Fruit fly (Drosophila melanogaster) whole organism, wandering third instar larva: ENCODE results near the gene ATPsynO.

Experiments used
- CG32264 ChIP-seq: fragments of 200-800 bp; sonication (Bioruptor generic); optimal IDR thresholded peaks from 2 replicates; lab custom pipeline; 2016; ENCODE audit warnings: missing biosample characterization, missing genetic modification characterization
- CG9705 ChIP-seq: fragments of 200-800 bp; sonication (Bioruptor generic); optimal IDR thresholded peaks from 2 replicates; lab custom pipeline; 2018; ENCODE audit warnings: missing biosample characterization, mild to moderate bottlenecking, missing genetic modification characterization
- Dfd ChIP-seq: fragments of >200 bp; optimal IDR thresholded peaks from 2 replicates; lab custom pipeline; 2017; ENCODE audit warnings: missing biosample characterization, missing genetic modification characterization
- Dif ChIP-seq: fragments of 200-275, 200-300 bp; sonication (Bioruptor generic); optimal IDR thresholded peaks from 2 replicates; lab custom pipeline; 2018; ENCODE audit warnings: missing biosample characterization, missing genetic modification characterization; ENCODE audit not compliant: partially characterized antibody
- HLH106 ChIP-seq: fragments of 200-800 bp; optimal IDR thresholded peaks from 3 replicates; lab custom pipeline; 2019; ENCODE audit warnings: missing biosample characterization, mild to moderate bottlenecking, missing genetic modification characterization, moderate library complexity
- Hnf4 ChIP-seq: fragments of 200-800 bp; sonication (Bioruptor generic); optimal IDR thresholded peaks from 2 replicates; lab custom pipeline; 2016; ENCODE audit warnings: missing biosample characterization, mild to moderate bottlenecking, missing genetic modification characterization
- Hr78 ChIP-seq: fragments of >200 bp; optimal IDR thresholded peaks from 2 replicates; lab custom pipeline; 2017; ENCODE audit warnings: missing biosample characterization, missing genetic modification characterization
- Hr83 ChIP-seq: fragments of 200-300 bp; sonication (Bioruptor generic); optimal IDR thresholded peaks from 2 replicates; lab custom pipeline; 2016; ENCODE audit warnings: missing biosample characterization, mild to moderate bottlenecking, missing genetic modification characterization, moderate library complexity; ENCODE audit not compliant: poor library complexity, severe bottlenecking
- Jra ChIP-seq: sonication (Bioruptor generic); optimal IDR thresholded peaks from 2 replicates; lab custom pipeline; 2016; ENCODE audit warnings: missing biosample characterization, missing genetic modification characterization
- Mio ChIP-seq: sonication (Bioruptor generic); optimal IDR thresholded peaks from 2 replicates; lab custom pipeline; 2016; ENCODE audit warnings: missing biosample characterization, missing genetic modification characterization
- Myc ChIP-seq: fragments of >200 bp; optimal IDR thresholded peaks from 2 replicates; lab custom pipeline; 2017
- N ChIP-seq: fragments of >200 bp; optimal IDR thresholded peaks from 2 replicates; lab custom pipeline; 2018; ENCODE audit warnings: missing biosample characterization, missing external identifiers, missing genetic modification characterization
- OdsH ChIP-seq: fragments of 200-800 bp; sonication (Bioruptor generic); optimal IDR thresholded peaks from 2 replicates; lab custom pipeline; 2016; ENCODE audit warnings: missing biosample characterization, mild to moderate bottlenecking, missing genetic modification characterization
- Rel ChIP-seq, 2 experiments: fragments of 200-800 bp; sonication (Bioruptor generic) in 1 of 2; optimal IDR thresholded peaks; 2 replicates in 1 of 2; 3 replicates in 1 of 2; lab custom pipeline; 2016 to 2019; ENCODE audit warnings: mild to moderate bottlenecking in 2 of 2, missing biosample characterization in 2 of 2, missing genetic modification characterization in 2 of 2, moderate library complexity in 1 of 2
- Sp1 ChIP-seq: fragments of 200-800 bp; sonication (Bioruptor generic); optimal IDR thresholded peaks from 3 replicates; lab custom pipeline; 2019; ENCODE audit warnings: missing biosample characterization, mild to moderate bottlenecking, missing genetic modification characterization, moderate library complexity
- br ChIP-seq: fragments of 200-800 bp; sonication (Bioruptor generic); optimal IDR thresholded peaks from 2 replicates; lab custom pipeline; 2016; ENCODE audit warnings: missing biosample characterization, missing genetic modification characterization
- brk ChIP-seq: fragments of 200-800 bp; sonication (Bioruptor generic); optimal IDR thresholded peaks from 2 replicates; lab custom pipeline; 2016; ENCODE audit warnings: missing biosample characterization, mild to moderate bottlenecking, missing genetic modification characterization
- dl ChIP-seq, 2 experiments: fragments of 175-275, 200-275 bp in 1 of 2; fragments of 200-275 bp in 1 of 2; sonication (Bioruptor generic); optimal IDR thresholded peaks; lab custom pipeline; 2018; ENCODE audit warnings: mild to moderate bottlenecking in 2 of 2, missing biosample characterization in 2 of 2, missing genetic modification characterization in 2 of 2, moderate library complexity in 2 of 2; ENCODE audit not compliant: partially characterized antibody in 2 of 2, insufficient read depth in 1 of 2
- dmrt93B ChIP-seq: fragments of 200-800 bp; sonication (Bioruptor generic); optimal IDR thresholded peaks from 2 replicates; lab custom pipeline; 2018; ENCODE audit warnings: missing biosample characterization, mild to moderate bottlenecking, missing genetic modification characterization
- dsf ChIP-seq: sonication (Bioruptor generic); optimal IDR thresholded peaks from 2 replicates; lab custom pipeline; 2016; ENCODE audit warnings: missing biosample characterization, missing genetic modification characterization, borderline replicate concordance
- ey ChIP-seq: fragments of 200-800 bp; sonication (Bioruptor generic); optimal IDR thresholded peaks from 2 replicates; lab custom pipeline; 2016; ENCODE audit warnings: missing biosample characterization, missing genetic modification characterization
- foxo ChIP-seq, 2 experiments: fragments of 200-800 bp; sonication (Bioruptor generic); optimal IDR thresholded peaks; 2 replicates in 1 of 2; 3 replicates in 1 of 2; lab custom pipeline; 2016 to 2017; ENCODE audit warnings: missing biosample characterization in 2 of 2, missing genetic modification characterization in 2 of 2
- fru ChIP-seq: fragments of 200-800 bp; sonication (Bioruptor generic); optimal IDR thresholded peaks from 3 replicates; lab custom pipeline; 2016; ENCODE audit warnings: missing biosample characterization, mild to moderate bottlenecking, missing genetic modification characterization
- h ChIP-seq: fragments of 200-800 bp; sonication (Bioruptor generic); optimal IDR thresholded peaks from 3 replicates; lab custom pipeline; 2016; ENCODE audit warnings: missing biosample characterization, mild to moderate bottlenecking, missing genetic modification characterization
- lola ChIP-seq: fragments of >200 bp; optimal IDR thresholded peaks from 2 replicates; lab custom pipeline; 2017; ENCODE audit warnings: missing biosample characterization, missing genetic modification characterization
- pan ChIP-seq: fragments of >200 bp; optimal IDR thresholded peaks from 2 replicates; lab custom pipeline; 2017
- rgr ChIP-seq: fragments of 200-800 bp; sonication (Bioruptor generic); optimal IDR thresholded peaks from 3 replicates; lab custom pipeline; 2016; ENCODE audit warnings: missing biosample characterization, mild to moderate bottlenecking, missing genetic modification characterization
- sage ChIP-seq: fragments of 200-800 bp; sonication (Bioruptor generic); optimal IDR thresholded peaks from 2 replicates; lab custom pipeline; 2016; ENCODE audit warnings: missing biosample characterization, mild to moderate bottlenecking, missing genetic modification characterization
- sv ChIP-seq: fragments of 200-800 bp; sonication (Bioruptor generic); optimal IDR thresholded peaks from 3 replicates; lab custom pipeline; 2016; ENCODE audit warnings: missing biosample characterization, missing genetic modification characterization
- usp ChIP-seq: fragments of >200 bp; optimal IDR thresholded peaks from 2 replicates; lab custom pipeline; 2017; ENCODE audit warnings: missing biosample characterization, missing genetic modification characterization

Gene ATPsynO

DNA sequence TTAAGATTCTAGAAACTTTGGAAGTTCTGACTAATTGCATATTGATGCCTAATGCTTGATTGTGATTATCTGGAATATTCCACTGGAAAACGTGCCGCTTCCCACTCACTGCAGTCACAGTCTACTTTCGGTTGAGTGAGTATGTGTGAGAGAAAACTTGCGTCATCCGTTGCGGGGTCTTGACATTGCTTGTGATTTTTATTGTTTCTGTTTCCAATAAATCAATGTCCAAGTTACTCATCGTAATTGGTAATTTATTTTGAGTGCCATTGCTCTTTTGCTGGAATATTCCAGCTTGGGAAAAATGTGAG is 22.4 kb upstream of the ATPsynO start:
- TF ChIP-seq br (GFP tag; lab: Kevin White, UChicago) (no peak), Sp1 (GFP tag; lab: Kevin White, UChicago) (no peak), Myc (no peak), fru (GFP tag; lab: Kevin White, UChicago) (no peak), Hnf4 (no peak), h (GFP tag; lab: Kevin White, UChicago) (no peak), foxo (GFP tag; optimal IDR thresholded peaks at IDR 0.05; lab: Kevin White, UChicago) (no peak), dmrt93B (GFP tag; lab: Kevin White, UChicago) (no peak), OdsH (GFP tag; lab: Kevin White, UChicago) (no peak), Dif (GFP tag; lab: Kevin White, UChicago) (no peak)

dm6 chr3R:15243452-15243851 is 21.9 kb upstream of the ATPsynO start:
- TF ChIP-seq CG32264, result peak; percentile 30
- TF ChIP-seq fru (GFP tag; lab: Kevin White, UChicago), result peak; percentile 0
- no peak for TF ChIP-seq foxo (GFP tag; optimal IDR thresholded peaks at IDR 0.05; lab: Kevin White, UChicago)
- TF ChIP-seq usp, result no peak
- TF ChIP-seq h (GFP tag; lab: Kevin White, UChicago), result peak; percentile 63
- peak; percentile 13 for TF ChIP-seq rgr (GFP tag; lab: Kevin White, UChicago)
- TF ChIP-seq Hr83 (GFP tag; lab: Kevin White, UChicago), result no peak
- no peak for TF ChIP-seq dsf
- TF ChIP-seq Dfd (GFP tag; lab: Kevin White, UChicago), result no peak
- peak; percentile 34 for TF ChIP-seq brk (GFP tag; lab: Kevin White, UChicago)
- TF ChIP-seq Myc, result peak; percentile 56
- peak; percentile 29 for TF ChIP-seq Hr78 (GFP tag; lab: Kevin White, UChicago)
- TF ChIP-seq lola (GFP tag; lab: Kevin White, UChicago), result no peak
- TF ChIP-seq Jra (GFP tag; lab: Kevin White, UChicago), result peak; percentile 33
- TF ChIP-seq Dif (GFP tag; lab: Kevin White, UChicago), result peak; percentile 48
- TF ChIP-seq N (GFP tag; lab: Kevin White, UChicago), result peak; percentile 69
- TF ChIP-seq Rel (GFP tag; optimal IDR thresholded peaks at IDR 0.05; lab: Kevin White, UChicago), result peak; percentile 9
- peak; percentile 34 for TF ChIP-seq Rel (tag; optimal IDR thresholded peaks at IDR 0.05; lab: Kevin White, UChicago)
- TF ChIP-seq ey (GFP tag; lab: Kevin White, UChicago), result peak; percentile 4
- no peak for TF ChIP-seq sv (GFP tag; lab: Kevin White, UChicago)
- no peak for TF ChIP-seq Mio
- TF ChIP-seq HLH106, result no peak
- TF ChIP-seq dl (GFP tag; optimal IDR thresholded peaks at IDR 0.05; lab: Kevin White, UChicago; ENCODE audit: insufficient read depth in 1 of 2, partially characterized antibody in 2 of 2), result no peak
- TF ChIP-seq sage, result peak; percentile 60

DNA sequence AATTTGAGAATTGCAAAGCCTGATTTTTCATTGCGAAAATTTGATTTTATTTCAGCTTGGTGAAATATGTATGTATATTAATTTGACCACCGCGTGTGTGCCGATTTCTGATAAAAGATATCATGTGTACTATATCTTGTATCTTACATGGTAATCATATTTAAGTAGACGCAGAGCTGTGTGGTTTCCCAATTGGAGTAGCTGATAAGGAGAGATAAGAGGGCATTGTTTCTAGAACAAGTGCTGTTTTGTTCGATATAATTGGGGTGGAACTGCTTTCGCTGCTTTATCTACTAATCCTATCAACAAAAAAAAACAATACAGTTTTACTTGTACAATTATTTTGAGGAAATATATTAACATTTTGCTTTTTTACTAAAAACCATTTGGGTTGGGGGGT is 18.8 kb upstream of the ATPsynO start:
- TF ChIP-seq Hr78 (GFP tag; lab: Kevin White, UChicago), result no peak
- peak; percentile 7 for TF ChIP-seq h (GFP tag; lab: Kevin White, UChicago)
- TF ChIP-seq Hr83 (GFP tag; lab: Kevin White, UChicago), result no peak
- no peak for TF ChIP-seq Rel (GFP tag; optimal IDR thresholded peaks at IDR 0.05; lab: Kevin White, UChicago)
- TF ChIP-seq Rel (tag; optimal IDR thresholded peaks at IDR 0.05; lab: Kevin White, UChicago), result peak; percentile 98
- no peak for TF ChIP-seq dsf
- TF ChIP-seq dmrt93B (GFP tag; lab: Kevin White, UChicago), result no peak
- peak; percentile 4 for TF ChIP-seq br (GFP tag; lab: Kevin White, UChicago)
- peak; percentile 8 for TF ChIP-seq Sp1 (GFP tag; lab: Kevin White, UChicago)
- TF ChIP-seq Jra (GFP tag; lab: Kevin White, UChicago), result peak; percentile 9
- TF ChIP-seq lola (GFP tag; lab: Kevin White, UChicago), result no peak
- TF ChIP-seq foxo (GFP tag; optimal IDR thresholded peaks at IDR 0.05; lab: Kevin White, UChicago), result peak in 1 of 2 experiments; percentile 22

- no peak for TF ChIP-seq foxo (GFP tag; optimal IDR thresholded peaks at IDR 0.05; lab: Kevin White, UChicago)
- no peak for TF ChIP-seq Dfd (GFP tag; lab: Kevin White, UChicago)
- TF ChIP-seq pan (lab: Kevin White, UChicago), result no peak
These were observed 16.4 kb upstream of the ATPsynO start, which contains the start of gene Amt for dm6 chr3R:15249037-15249436. Amt (minus strand) TSS chr3R:15249137.

- no peak for TF ChIP-seq CG9705
- no peak for TF ChIP-seq ey (GFP tag; lab: Kevin White, UChicago)
- TF ChIP-seq Dfd (GFP tag; lab: Kevin White, UChicago), result no peak
- TF ChIP-seq HLH106, result no peak
These were observed 15.7 kb upstream of the ATPsynO start, which contains the start of gene CG42404 for dm6 chr3R:15249735-15250134. CG42404 (plus strand) TSS chr3R:15250094.
